Fruit fly (Drosophila melanogaster): Measurements from ENCODE around the gene cry.

DNA sequence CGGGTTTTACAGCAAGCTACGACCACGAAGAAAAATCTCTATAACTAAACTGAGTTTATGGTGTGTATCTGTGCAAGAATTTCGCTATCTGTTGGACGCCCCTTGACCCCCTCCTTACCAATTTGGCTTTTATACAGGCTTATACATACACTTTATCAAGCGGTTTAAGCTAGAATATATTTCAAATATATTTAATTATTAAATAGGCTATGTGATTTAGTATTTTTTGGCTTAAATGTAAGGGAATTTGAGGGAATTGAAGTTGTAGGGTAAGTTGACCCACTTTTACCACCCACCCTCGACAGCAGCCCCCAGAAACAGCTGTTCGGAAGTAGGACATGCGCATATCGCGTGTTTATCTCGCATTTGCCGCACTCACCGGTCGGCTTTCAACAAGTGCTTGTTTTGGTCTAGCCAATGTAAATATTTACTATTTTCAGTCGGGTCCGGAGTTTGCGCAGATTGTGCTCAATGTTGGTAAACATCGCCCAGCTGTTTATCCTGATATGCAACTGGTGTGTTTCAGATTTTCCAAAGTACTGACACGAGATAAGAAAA, 34.2 kb downstream of the cry start, which contains the start of gene unc79:
- TF ChIP-seq CTCF (optimal IDR thresholded peaks at IDR 0.05) (no peak), CG8478 (optimal IDR thresholded peaks at IDR 0.05) (no peak)
